Worm (Caenorhabditis elegans) whole organism, L1 larva: ENCODE data around the gene F43G6.7.

Experiments
- C34B4.2 ChIP-seq: sonication (generic microtip); optimal IDR thresholded peaks from 2 replicates; lab custom pipeline; 2017; ENCODE audit warnings: mild to moderate bottlenecking, missing genetic modification characterization, missing compliant biosample characterization
- ama-1 ChIP-seq: fragments of 150-350 bp; optimal IDR thresholded peaks from 2 replicates; lab custom pipeline; 2014
- ces-1 ChIP-seq: fragments of 150-350 bp; optimal IDR thresholded peaks from 2 replicates; lab custom pipeline; 2014; ENCODE audit warnings: missing biosample characterization, missing genetic modification reagents, missing genetic modification characterization
- fkh-10 ChIP-seq: sonication (generic microtip); optimal IDR thresholded peaks from 2 replicates; lab custom pipeline; 2017; ENCODE audit warnings: missing biosample characterization, missing genetic modification reagents, missing genetic modification characterization
- mep-1 ChIP-seq: fragments of 150-350 bp; optimal IDR thresholded peaks from 2 replicates; lab custom pipeline; 2014; ENCODE audit warnings: missing biosample characterization, missing genetic modification characterization
- nhr-76 ChIP-seq: sonication (generic microtip); optimal IDR thresholded peaks from 2 replicates; lab custom pipeline; 2017; ENCODE audit warnings: missing biosample characterization, missing genetic modification characterization
- skn-1 ChIP-seq: fragments of 150-350 bp; optimal IDR thresholded peaks from 2 replicates; lab custom pipeline; 2014; ENCODE audit warnings: missing biosample characterization, missing genetic modification characterization
- vab-15 ChIP-seq: sonication (generic microtip); optimal IDR thresholded peaks from 2 replicates; lab custom pipeline; 2017; ENCODE audit warnings: missing genotype, mild to moderate bottlenecking, missing genetic modification characterization, missing compliant biosample characterization
- xbp-1 ChIP-seq: sonication (generic microtip); optimal IDR thresholded peaks from 2 replicates; lab custom pipeline; 2016; ENCODE audit warnings: missing genetic modification characterization, missing compliant biosample characterization
- zag-1 ChIP-seq: fragments of 150-350 bp; optimal IDR thresholded peaks from 2 replicates; lab custom pipeline; 2014; ENCODE audit warnings: missing biosample characterization, missing genetic modification characterization

- TF ChIP-seq fkh-10 (GFP tag; lab: Kevin White, UChicago): no peak
- TF ChIP-seq vab-15 (tag; lab: Kevin White, UChicago): no peak
- no peak for TF ChIP-seq xbp-1 (tag; lab: Kevin White, UChicago)
- TF ChIP-seq skn-1: no peak
- no peak for TF ChIP-seq zag-1
- no peak for TF ChIP-seq nhr-76 (tag; lab: Kevin White, UChicago)
- no peak for TF ChIP-seq C34B4.2 (tag; lab: Kevin White, UChicago)
- no peak for TF ChIP-seq mep-1 (tag; lab: Kevin White, UChicago)
- TF ChIP-seq ces-1 (GFP tag; lab: Kevin White, UChicago): no peak
- TF ChIP-seq ama-1: no peak
These were observed 16.2 kb upstream of the F43G6.7 start for ce11 chrII:11794392-11794791.
